Fruit fly (Drosophila melanogaster) whole organism, embryonic: ENCODE measurements around the gene CG31404.

Experiments used
- Awh ChIP-seq: fragments of 200-800 bp; sonication (Bioruptor generic); IDR thresholded peaks from 2 replicates; pipeline ENCODE4, ENCODE4 v1.3.6; 2022; ENCODE audit warnings: missing biosample characterization, missing genetic modification characterization
- Blimp-1 ChIP-seq: fragments of 200-800 bp; sonication (Bioruptor generic); optimal IDR thresholded peaks from 3 replicates; lab custom pipeline; 2018; ENCODE audit warnings: missing biosample characterization, missing genetic modification characterization, mild to moderate bottlenecking, moderate library complexity, missing genetic modification reagents
- CG10267 ChIP-seq: fragments of 200-800 bp; sonication (Bioruptor generic); optimal IDR thresholded peaks from 2 replicates; lab custom pipeline; 2018; ENCODE audit warnings: missing biosample characterization, mild to moderate bottlenecking, missing genetic modification characterization, moderate library complexity
- CG10366 ChIP-seq: fragments of 200-800 bp; sonication (Bioruptor generic); IDR thresholded peaks from 2 replicates; pipeline ENCODE4 v1.3.6; 2022; ENCODE audit warnings: missing biosample characterization, missing genetic modification characterization
- CG11723 ChIP-seq: fragments of 200-800 bp; sonication (Bioruptor generic); optimal IDR thresholded peaks from 2 replicates; lab custom pipeline; 2017; ENCODE audit warnings: missing biosample characterization, mild to moderate bottlenecking, missing genetic modification characterization
- CG12659 ChIP-seq: fragments of 200-800 bp; sonication (Bioruptor generic); optimal IDR thresholded peaks from 3 replicates; lab custom pipeline; 2017; ENCODE audit warnings: mild to moderate bottlenecking, missing biosample characterization, missing genetic modification reagents, missing genetic modification characterization
- CG14667 ChIP-seq: fragments of 200-800 bp; sonication (Bioruptor generic); IDR thresholded peaks from 2 replicates; pipeline ENCODE4 v1.3.6; 2022; ENCODE audit warnings: missing biosample characterization, missing genetic modification characterization
- CG14710 ChIP-seq: fragments of 200-800 bp; sonication (Bioruptor generic); optimal IDR thresholded peaks from 3 replicates; lab custom pipeline; 2019; ENCODE audit warnings: missing biosample characterization, mild to moderate bottlenecking, missing genetic modification characterization, moderate library complexity
- CG2120 ChIP-seq: fragments of 200-800 bp; sonication (Bioruptor generic); optimal IDR thresholded peaks from 3 replicates; lab custom pipeline; 2016; ENCODE audit warnings: missing biosample characterization, missing genetic modification characterization
- CG2202 ChIP-seq: fragments of 200-800 bp; sonication (Bioruptor generic); optimal IDR thresholded peaks from 2 replicates; lab custom pipeline; 2018; ENCODE audit warnings: missing biosample characterization, mild to moderate bottlenecking, missing genetic modification characterization
- CG2712 ChIP-seq: fragments of 200-800 bp; optimal IDR thresholded peaks from 3 replicates; lab custom pipeline; 2019; ENCODE audit warnings: missing biosample characterization, mild to moderate bottlenecking, missing genetic modification characterization, moderate library complexity
- CG2875 ChIP-seq: fragments of 200-800 bp; sonication (Bioruptor generic); optimal IDR thresholded peaks from 2 replicates; lab custom pipeline; 2017; ENCODE audit warnings: missing biosample characterization, mild to moderate bottlenecking, missing genetic modification characterization, missing genetic modification reagents
- CG2889 ChIP-seq: fragments of 200-800 bp; sonication (Bioruptor generic); IDR thresholded peaks from 3 replicates; pipeline ENCODE4 v1.3.6; 2022; ENCODE audit warnings: missing biosample characterization, missing genetic modification characterization
- CG3847 ChIP-seq: fragments of 200-800 bp; sonication (Bioruptor generic); IDR thresholded peaks from 2 replicates; pipeline ENCODE4 v1.3.6; 2022; ENCODE audit warnings: missing biosample characterization, missing genetic modification characterization
- CG4328 ChIP-seq: fragments of 200-800 bp; sonication (Bioruptor generic); optimal IDR thresholded peaks from 3 replicates; lab custom pipeline; 2017; ENCODE audit warnings: missing biosample characterization, missing genetic modification reagents, missing genetic modification characterization
- CG7556 ChIP-seq: fragments of 200-800 bp; sonication (Bioruptor generic); optimal IDR thresholded peaks from 2 replicates; lab custom pipeline; 2017; ENCODE audit warnings: missing biosample characterization, mild to moderate bottlenecking, missing genetic modification characterization
- D ChIP-seq, 2 experiments: fragments of 200-800 bp in 1 of 2; fragments of >200 bp in 1 of 2; sonication (Bioruptor generic) in 1 of 2; optimal IDR thresholded peaks; 2 replicates in 1 of 2; 3 replicates in 1 of 2; lab custom pipeline; 2017; ENCODE audit warnings: mild to moderate bottlenecking in 1 of 2, missing biosample characterization in 1 of 2, missing genetic modification characterization in 1 of 2, missing genetic modification reagents in 1 of 2
- D19A ChIP-seq: fragments of 200-800 bp; optimal IDR thresholded peaks from 3 replicates; lab custom pipeline; 2019; ENCODE audit warnings: missing biosample characterization, mild to moderate bottlenecking, missing genetic modification characterization, moderate library complexity
- ERR ChIP-seq: fragments of 200-800 bp; sonication (Bioruptor generic); optimal IDR thresholded peaks from 2 replicates; lab custom pipeline; 2016; ENCODE audit warnings: missing biosample characterization, missing genetic modification characterization
- Gsc ChIP-seq: fragments of 200-800 bp; sonication (Bioruptor generic); IDR thresholded peaks from 2 replicates; pipeline ENCODE4 v1.3.6; 2022; ENCODE audit warnings: missing biosample characterization, missing genetic modification characterization
- HLH4C ChIP-seq: fragments of 200-800 bp; sonication (Bioruptor generic); IDR thresholded peaks from 3 replicates; pipeline ENCODE4 v1.3.6; 2022; ENCODE audit warnings: missing biosample characterization, missing genetic modification characterization; ENCODE audit not compliant: partially characterized antibody
- Hand ChIP-seq: fragments of 200-800 bp; sonication (Bioruptor generic); optimal IDR thresholded peaks from 2 replicates; lab custom pipeline; 2017; ENCODE audit warnings: mild to moderate bottlenecking, missing biosample characterization, missing genetic modification reagents, missing genetic modification characterization
- Jarid2 ChIP-seq: fragments of 200-800 bp; sonication (Bioruptor generic); optimal IDR thresholded peaks from 3 replicates; lab custom pipeline; 2017; ENCODE audit warnings: mild to moderate bottlenecking, missing biosample characterization, missing genetic modification reagents, missing genetic modification characterization
- Nf-YA ChIP-seq: fragments of 200-800 bp; sonication (Bioruptor generic); IDR thresholded peaks from 2 replicates; pipeline ENCODE4 v1.3.6; 2022; ENCODE audit warnings: missing biosample characterization, missing genetic modification characterization
- Ravus ChIP-seq: fragments of 200-800 bp; sonication (Bioruptor generic); IDR thresholded peaks from 2 replicates; pipeline ENCODE4 v1.3.6; 2022; ENCODE audit warnings: missing biosample characterization, missing genetic modification characterization
- Ssrp ChIP-seq: fragments of 200-800 bp; sonication (Bioruptor generic); optimal IDR thresholded peaks from 2 replicates; lab custom pipeline; 2018; ENCODE audit warnings: missing biosample characterization, mild to moderate bottlenecking, missing genetic modification characterization, moderate library complexity
- Vsx1 ChIP-seq: fragments of 200-800 bp; sonication (Bioruptor generic); optimal IDR thresholded peaks from 2 replicates; lab custom pipeline; 2017; ENCODE audit warnings: missing biosample characterization, mild to moderate bottlenecking, missing genetic modification characterization, missing genetic modification reagents
- ara ChIP-seq: fragments of 200-800 bp; sonication (Bioruptor generic); IDR thresholded peaks from 2 replicates; pipeline ENCODE4 v1.3.6; 2022; ENCODE audit warnings: missing biosample characterization, missing genetic modification characterization
- ash1 ChIP-seq: fragments of 200-800 bp; sonication (Bioruptor generic); optimal IDR thresholded peaks from 2 replicates; lab custom pipeline; 2018; ENCODE audit warnings: missing biosample characterization, mild to moderate bottlenecking, missing genetic modification characterization
- chm ChIP-seq: fragments of 200-800 bp; sonication (Bioruptor generic); IDR thresholded peaks from 2 replicates; pipeline ENCODE4 v1.3.6; 2022; ENCODE audit warnings: missing biosample characterization, missing genetic modification characterization
- gsb-n ChIP-seq: fragments of 200-800 bp; sonication (Bioruptor generic); optimal IDR thresholded peaks from 3 replicates; lab custom pipeline; 2018; ENCODE audit warnings: missing biosample characterization, mild to moderate bottlenecking, missing genetic modification characterization
- her ChIP-seq: fragments of 200-800 bp; sonication (Bioruptor generic); optimal IDR thresholded peaks from 2 replicates; lab custom pipeline; 2016; ENCODE audit warnings: missing biosample characterization, missing genetic modification characterization
- hth ChIP-seq: fragments of >200 bp; optimal IDR thresholded peaks from 2 replicates; lab custom pipeline; 2017; ENCODE audit warnings: inconsistent platforms
- inv ChIP-seq: fragments of 200-800 bp; sonication (Bioruptor generic); IDR thresholded peaks from 2 replicates; pipeline ENCODE4 v1.3.6; 2022; ENCODE audit warnings: missing biosample characterization, missing genetic modification characterization; ENCODE audit not compliant: partially characterized antibody
- kni ChIP-seq: fragments of 200-800 bp; sonication (Bioruptor generic); optimal IDR thresholded peaks from 3 replicates; lab custom pipeline; 2017; ENCODE audit warnings: mild to moderate bottlenecking, missing biosample characterization, missing genetic modification reagents, missing genetic modification characterization
- lov ChIP-seq, 2 experiments: fragments of 200-800 bp in 1 of 2; fragments of >200 bp in 1 of 2; sonication (Bioruptor generic) in 1 of 2; IDR thresholded peaks in 1 of 2; optimal IDR thresholded peaks in 1 of 2; 2 replicates in 1 of 2; 3 replicates in 1 of 2; pipeline versions ENCODE4 v1.3.6 to Lab custom; 2017 to 2022; ENCODE audit warnings: missing biosample characterization in 1 of 2, missing genetic modification characterization in 1 of 2
- mld ChIP-seq: fragments of 200-800 bp; sonication (Bioruptor generic); IDR thresholded peaks from 3 replicates; pipeline ENCODE4 v1.3.6; 2022; ENCODE audit warnings: missing biosample characterization, missing genetic modification characterization; ENCODE audit not compliant: partially characterized antibody
- nom ChIP-seq: fragments of 200-800 bp; sonication (Bioruptor generic); optimal IDR thresholded peaks from 2 replicates; lab custom pipeline; 2017; ENCODE audit warnings: missing biosample characterization, missing genetic modification characterization, mild to moderate bottlenecking, moderate library complexity, missing genetic modification reagents
- oc ChIP-seq: fragments of 200-800 bp; sonication (Bioruptor generic); optimal IDR thresholded peaks from 2 replicates; lab custom pipeline; 2018; ENCODE audit warnings: missing biosample characterization, mild to moderate bottlenecking, missing genetic modification characterization, moderate library complexity
- odd ChIP-seq: fragments of 200-800 bp; sonication (Bioruptor generic); optimal IDR thresholded peaks from 2 replicates; lab custom pipeline; 2017; ENCODE audit warnings: missing biosample characterization, mild to moderate bottlenecking, missing genetic modification characterization
- ranshi ChIP-seq: fragments of 200-800 bp; sonication (Bioruptor generic); IDR thresholded peaks from 2 replicates; pipeline ENCODE4 v1.3.6; 2022; ENCODE audit warnings: missing biosample characterization, missing genetic modification characterization
- rib ChIP-seq: fragments of 200-800 bp; sonication (Bioruptor generic); IDR thresholded peaks from 2 replicates; pipeline ENCODE4 v1.3.6; 2022; ENCODE audit warnings: missing biosample characterization, missing genetic modification characterization
- sens ChIP-seq: fragments of 200-800 bp; sonication (Bioruptor generic); peaks from one replicate; lab custom pipeline; 2016; ENCODE audit warnings: missing biosample characterization, missing genetic modification characterization
- sqz ChIP-seq: fragments of 200-800 bp; sonication (Bioruptor generic); optimal IDR thresholded peaks from 3 replicates; lab custom pipeline; 2018; ENCODE audit warnings: missing biosample characterization, mild to moderate bottlenecking, missing genetic modification characterization
- sug ChIP-seq: fragments of 200-800 bp; optimal IDR thresholded peaks from 2 replicates; lab custom pipeline; 2019; ENCODE audit warnings: missing biosample characterization, mild to moderate bottlenecking, missing genetic modification characterization, moderate library complexity
- tup ChIP-seq: fragments of 200-800 bp; sonication (Bioruptor generic); optimal IDR thresholded peaks from 2 replicates; lab custom pipeline; 2016; ENCODE audit warnings: missing biosample characterization, mild to moderate bottlenecking, missing genetic modification characterization, moderate library complexity
- twi ChIP-seq: fragments of 200-800 bp; optimal IDR thresholded peaks from 2 replicates; lab custom pipeline; 2019; ENCODE audit warnings: missing biosample characterization, mild to moderate bottlenecking, missing genetic modification characterization, moderate library complexity
- vnd ChIP-seq: fragments of 200-800 bp; sonication (Bioruptor generic); IDR thresholded peaks from 3 replicates; pipeline ENCODE4 v1.3.6; 2022; ENCODE audit warnings: missing biosample characterization, missing genetic modification characterization; ENCODE audit not compliant: partially characterized antibody

CG31404 gene

DNA sequence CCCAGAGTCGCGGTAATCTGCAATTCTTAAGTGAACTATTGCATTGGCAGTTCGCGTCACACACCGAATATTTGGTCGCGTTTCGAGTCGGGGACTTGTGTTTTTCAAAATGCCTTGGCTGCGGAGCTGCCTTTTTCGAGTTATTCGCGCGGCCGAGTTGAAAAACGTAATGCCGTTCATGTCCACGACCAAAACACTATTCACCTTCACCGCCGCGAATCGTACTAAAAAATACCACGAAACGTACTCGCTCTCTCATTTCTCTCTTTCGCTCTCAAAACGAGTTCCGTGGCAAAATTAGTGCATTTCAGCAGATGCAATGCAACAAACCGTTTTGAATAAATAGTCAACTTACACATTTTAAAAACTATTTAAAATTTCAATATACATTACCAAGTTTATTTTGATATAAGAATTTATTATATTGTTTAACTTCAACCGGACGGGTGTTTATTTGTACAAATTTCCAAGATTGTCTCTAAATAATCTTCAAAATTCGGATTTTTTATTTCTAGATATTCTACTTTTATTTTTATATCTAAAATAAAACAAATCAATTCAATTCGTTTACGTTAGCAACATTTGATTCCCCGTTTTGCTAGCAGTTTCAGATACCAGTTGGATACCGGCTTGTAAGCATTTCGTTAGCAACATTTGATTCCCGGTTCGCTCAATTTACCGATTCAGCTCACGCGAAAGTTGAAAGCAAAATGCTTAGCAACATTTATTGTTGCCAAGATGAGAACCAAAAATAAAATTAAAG, 49.6 kb downstream of the CG31404 start, which contains the start of gene Delta (continued):
- TF ChIP-seq tup (no peak), CG11723 (GFP tag; lab: Kevin White, UChicago) (peak; percentile 13), CG12659 (GFP tag; lab: Kevin White, UChicago) (peak; percentile 5), CG2202 (tag; lab: Kevin White, UChicago) (peak; percentile 1), CG10366 (GFP tag; lab: Robert Waterston, UW) (no peak), CG2712 (tag; lab: Kevin White, UChicago) (peak; percentile 41), HLH4C (GFP tag; lab: Robert Waterston, UW) (no peak), ara (peak; percentile 37; the same call in 1 of the 2 replicates), Ssrp (tag; lab: Kevin White, UChicago) (no peak), D19A (tag; lab: Kevin White, UChicago) (peak; percentile 41), sqz (GFP tag; lab: Kevin White, UChicago) (no peak), ranshi (GFP tag; lab: Robert Waterston, UW) (no peak; the same call in 1 of the 2 replicates), mld (no peak), D (optimal IDR thresholded peaks at IDR 0.05; lab: Kevin White, UChicago) (no peak), D (GFP tag; optimal IDR thresholded peaks at IDR 0.05; lab: Kevin White, UChicago) (no peak), CG2889 (GFP tag; lab: Robert Waterston, UW) (no peak), gsb-n (tag; lab: Kevin White, UChicago) (peak; percentile 13), CG10267 (tag; lab: Kevin White, UChicago) (no peak), ERR (GFP tag; lab: Kevin White, UChicago) (no peak), kni (peak; percentile 51), CG7556 (GFP tag; lab: Kevin White, UChicago) (peak; percentile 9), Hand (GFP tag; lab: Kevin White, UChicago) (no peak), Awh (no peak), odd (peak; percentile 56), rib (GFP tag; lab: Robert Waterston, UW) (peak; percentile 25; the same call in 1 of the 2 replicates), Gsc (GFP tag; lab: Robert Waterston, UW) (no peak), CG3847 (GFP tag; lab: Robert Waterston, UW) (0 out of 2 replicates have a peak, but pooled peaks have one; percentile 12), inv (GFP tag; lab: Robert Waterston, UW) (no peak), CG14710 (tag; lab: Kevin White, UChicago) (peak; percentile 31), lov (optimal IDR thresholded peaks at IDR 0.05; lab: Kevin White, UChicago) (no peak), lov (GFP tag; IDR thresholded peaks at IDR 0.05; lab: Robert Waterston, UW) (peak; percentile 58; the same call in 1 of the 3 replicates), Blimp-1 (no peak), sug (tag; lab: Kevin White, UChicago) (no peak), sens (GFP tag; lab: Kevin White, UChicago) (peak; percentile 77), hth (lab: Kevin White, UChicago) (no peak), oc (peak; percentile 43), twi (tag; lab: Kevin White, UChicago) (no peak), CG14667 (no peak), ash1 (GFP tag; lab: Kevin White, UChicago) (peak; percentile 2), chm (GFP tag; lab: Robert Waterston, UW) (peak; percentile 89), Ravus (GFP tag; lab: Robert Waterston, UW) (no peak), Vsx1 (GFP tag; lab: Kevin White, UChicago) (no peak), CG2120 (GFP tag; lab: Kevin White, UChicago) (no peak), vnd (GFP tag; lab: Robert Waterston, UW) (no peak), CG4328 (no peak), Nf-YA (GFP tag; lab: Robert Waterston, UW) (no peak), CG2875 (GFP tag; lab: Kevin White, UChicago) (no peak), her (GFP tag; lab: Kevin White, UChicago) (no peak), nom (GFP tag; lab: Kevin White, UChicago) (peak; percentile 57), Jarid2 (GFP tag; lab: Kevin White, UChicago) (peak; percentile 95)
